Worm (Caenorhabditis elegans) whole organism, L2 larva: ENCODE measurements around the gene ZK488.5.

Experiments
- ZK546.5 ChIP-seq: sonication (generic microtip); optimal IDR thresholded peaks from 2 replicates; lab custom pipeline; 2017; ENCODE audit warnings: missing biosample characterization, missing genetic modification characterization
- fos-1 ChIP-seq: fragments of 150-350 bp; optimal IDR thresholded peaks from 2 replicates; lab custom pipeline; 2014; ENCODE audit warnings: missing biosample characterization, missing genetic modification characterization
- lin-13 ChIP-seq: fragments of 150-350 bp; optimal IDR thresholded peaks from 2 replicates; lab custom pipeline; 2014; ENCODE audit warnings: missing biosample characterization, missing genetic modification reagents, missing genetic modification characterization
- lin-39 ChIP-seq: fragments of 150-350 bp; optimal IDR thresholded peaks from 2 replicates; lab custom pipeline; 2014; ENCODE audit warnings: missing biosample characterization, missing genetic modification reagents, missing genetic modification characterization
- mbf-1 ChIP-seq: sonication (generic microtip); optimal IDR thresholded peaks from 2 replicates; lab custom pipeline; 2017; ENCODE audit warnings: missing biosample characterization, missing genetic modification characterization
- nhr-12 ChIP-seq: fragments of 150-350 bp; optimal IDR thresholded peaks from 2 replicates; lab custom pipeline; 2014; ENCODE audit warnings: missing biosample characterization, missing genetic modification characterization
- peb-1 ChIP-seq: fragments of 150-350 bp; optimal IDR thresholded peaks from 2 replicates; lab custom pipeline; 2014; ENCODE audit warnings: missing biosample characterization, missing genetic modification characterization
- snpc-4 ChIP-seq: fragments of 150-350 bp; optimal IDR thresholded peaks from 2 replicates; lab custom pipeline; 2014; ENCODE audit warnings: missing biosample characterization, missing genetic modification characterization

- no peak for TF ChIP-seq nhr-12 (tag; lab: Kevin White, UChicago)
- no peak for TF ChIP-seq snpc-4 (tag; lab: Kevin White, UChicago)
- no peak for TF ChIP-seq peb-1 (tag; lab: Kevin White, UChicago)
- no peak for TF ChIP-seq ZK546.5
- no peak for TF ChIP-seq lin-13 (GFP tag; lab: Kevin White, UChicago)
- TF ChIP-seq fos-1 = no peak
- no peak for TF ChIP-seq mbf-1
- no peak for TF ChIP-seq lin-39
Observed at ce11 chrV:599783-600182, 6.7 kb downstream of the ZK488.5 start.
